Worm (Caenorhabditis elegans): ENCODE results near the gene cest-17.

Gene cest-17

ce11 chrV:8203085-8203643, at the start of gene cest-17:
Gene cest-17 (plus strand): TSS chrV:8203332.
- TF ChIP-seq unc-62 (GFP tag; optimal IDR thresholded peaks at IDR 0.05): no peak

ce11 chrV:8155743-8156142, 47.4 kb upstream of the cest-17 start:
- TF ChIP-seq unc-62 (GFP tag; optimal IDR thresholded peaks at IDR 0.05): no peak

ce11 chrV:8157446-8157845, 45.7 kb upstream of the cest-17 start, which contains the start of gene sul-2:
Gene sul-2 (plus strand): TSS chrV:8157746.
- no peak for TF ChIP-seq unc-62 (GFP tag; optimal IDR thresholded peaks at IDR 0.05)

- TF ChIP-seq unc-62 (GFP tag; optimal IDR thresholded peaks at IDR 0.05): no peak
Observed at ce11 chrV:8159629-8160028, 43.5 kb upstream of the cest-17 start, which contains the start of gene F20D6.6. Gene F20D6.6 (plus strand): TSS chrV:8159929.

- no peak for TF ChIP-seq unc-62 (GFP tag; optimal IDR thresholded peaks at IDR 0.05)
Observed at ce11 chrV:8161699-8162098, 41.4 kb upstream of the cest-17 start, which contains the start of gene F20D6.5. Gene F20D6.5 (plus strand): TSS chrV:8161957.

ce11 chrV:8163199-8163598, 39.9 kb upstream of the cest-17 start:
- no peak for TF ChIP-seq unc-62 (GFP tag; optimal IDR thresholded peaks at IDR 0.05)

ce11 chrV:8168219-8168962, 34.7 kb upstream of the cest-17 start, which contains the start of gene F20D6.8:
Gene F20D6.8 (minus strand): TSS chrV:8168269.
- TF ChIP-seq unc-62 (GFP tag; optimal IDR thresholded peaks at IDR 0.05): no peak

ce11 chrV:8169150-8169549, 34.0 kb upstream of the cest-17 start:
- no peak for TF ChIP-seq unc-62 (GFP tag; optimal IDR thresholded peaks at IDR 0.05)

- no peak for TF ChIP-seq unc-62 (GFP tag; optimal IDR thresholded peaks at IDR 0.05)
Observed at ce11 chrV:8170300-8170699, 32.8 kb upstream of the cest-17 start.

- TF ChIP-seq unc-62 (GFP tag; optimal IDR thresholded peaks at IDR 0.05): no peak
Observed at ce11 chrV:8171688-8172087, 31.4 kb upstream of the cest-17 start.

- TF ChIP-seq unc-62 (GFP tag; optimal IDR thresholded peaks at IDR 0.05): no peak
Observed at ce11 chrV:8177349-8177748, 25.8 kb upstream of the cest-17 start, which contains the start of gene F20D6.9. Gene F20D6.9 (minus strand): TSS chrV:8177449.

- TF ChIP-seq unc-62 (GFP tag; optimal IDR thresholded peaks at IDR 0.05): no peak
Observed at ce11 chrV:8178279-8178678, 24.9 kb upstream of the cest-17 start.

- no peak for TF ChIP-seq unc-62 (GFP tag; optimal IDR thresholded peaks at IDR 0.05)
Observed at ce11 chrV:8178914-8179542, 24.1 kb upstream of the cest-17 start, which contains the start of gene srp-7. Gene srp-7 (plus strand): TSS chrV:8179126.

- TF ChIP-seq unc-62 (GFP tag; optimal IDR thresholded peaks at IDR 0.05): no peak
Observed at ce11 chrV:8183384-8183783, 19.7 kb upstream of the cest-17 start, which contains the start of gene srp-8. Gene srp-8 (plus strand): TSS chrV:8183684.

- TF ChIP-seq unc-62 (GFP tag; optimal IDR thresholded peaks at IDR 0.05): no peak
Observed at ce11 chrV:8185737-8186136, 17.4 kb upstream of the cest-17 start, which contains the start of gene F20D6.2. Gene F20D6.2 (plus strand): TSS chrV:8186037.

ce11 chrV:8188421-8188820, 14.7 kb upstream of the cest-17 start, which contains the start of gene F20D6.15:
Gene F20D6.15 (minus strand): TSS chrV:8188467.
- TF ChIP-seq unc-62 (GFP tag; optimal IDR thresholded peaks at IDR 0.05): no peak
